Worm (Caenorhabditis elegans): ENCODE measurements around the gene nhr-25.

Gene nhr-25

ce11 chrX:13000837-13001236 lies 7.5 kb upstream of the nhr-25 start:
- TF ChIP-seq C38D4.7 (GFP tag; optimal IDR thresholded peaks at IDR 0.05) (no peak), nhr-11 (tag; optimal IDR thresholded peaks at IDR 0.05) (no peak), nfya-1 (tag; optimal IDR thresholded peaks at IDR 0.05) (no peak), dve-1 (tag; optimal IDR thresholded peaks at IDR 0.05) (no peak), fkh-6 (tag; optimal IDR thresholded peaks at IDR 0.05) (no peak), hlh-6 (tag; optimal IDR thresholded peaks at IDR 0.05) (no peak), hlh-15 (tag; optimal IDR thresholded peaks at IDR 0.05) (no peak), ceh-30 (tag; optimal IDR thresholded peaks at IDR 0.05) (no peak), pag-3 (tag; optimal IDR thresholded peaks at IDR 0.05; ENCODE audit: borderline replicate concordance) (no peak), fkh-10 (GFP tag; optimal IDR thresholded peaks at IDR 0.05) (no peak), ceh-2 (tag; optimal IDR thresholded peaks at IDR 0.05) (no peak), ceh-45 (GFP tag; IDR thresholded peaks at IDR 0.05) (no peak), ets-4 (tag; optimal IDR thresholded peaks at IDR 0.05) (no peak), unc-86 (tag; optimal IDR thresholded peaks at IDR 0.05) (no peak), npax-4 (tag; optimal IDR thresholded peaks at IDR 0.05) (no peak), hlh-30 (tag; optimal IDR thresholded peaks at IDR 0.05; ENCODE audit: insufficient read depth) (no peak), ceh-48 (tag; optimal IDR thresholded peaks at IDR 0.05) (no peak), pros-1 (tag; optimal IDR thresholded peaks at IDR 0.05) (no peak), fax-1 (tag; optimal IDR thresholded peaks at IDR 0.05) (no peak)

ce11 chrX:13002322-13002721 lies 6.0 kb upstream of the nhr-25 start:
- TF ChIP-seq C08G9.2 (tag; optimal IDR thresholded peaks at IDR 0.05) = no peak
- TF ChIP-seq hlh-13 (GFP tag; optimal IDR thresholded peaks at IDR 0.05) = no peak
- no peak for TF ChIP-seq madf-2 (tag; optimal IDR thresholded peaks at IDR 0.05)
- no peak for TF ChIP-seq ceh-45 (GFP tag; IDR thresholded peaks at IDR 0.05)
- TF ChIP-seq pag-3 (tag; optimal IDR thresholded peaks at IDR 0.05; ENCODE audit: borderline replicate concordance) = no peak
- no peak for TF ChIP-seq pros-1 (tag; optimal IDR thresholded peaks at IDR 0.05)
- TF ChIP-seq lim-6 (tag; optimal IDR thresholded peaks at IDR 0.05) = no peak
- TF ChIP-seq ceh-14 (tag; optimal IDR thresholded peaks at IDR 0.05) = no peak
- no peak for TF ChIP-seq pat-9 (tag; optimal IDR thresholded peaks at IDR 0.05)
- TF ChIP-seq K02D7.2 (tag; optimal IDR thresholded peaks at IDR 0.05) = no peak
- no peak for TF ChIP-seq pax-1 (tag; optimal IDR thresholded peaks at IDR 0.05)
- TF ChIP-seq Y22D7AL.16 (tag; optimal IDR thresholded peaks at IDR 0.05) = no peak
- no peak for TF ChIP-seq gmeb-2 (tag; optimal IDR thresholded peaks at IDR 0.05)
- TF ChIP-seq tbx-2 (tag; optimal IDR thresholded peaks at IDR 0.05) = no peak
- no peak for TF ChIP-seq hlh-8 (tag; optimal IDR thresholded peaks at IDR 0.05)
- TF ChIP-seq ceh-9 (tag; optimal IDR thresholded peaks at IDR 0.05) = no peak
- no peak for TF ChIP-seq fkh-10 (GFP tag; optimal IDR thresholded peaks at IDR 0.05)

ce11 chrX:13003092-13003491 lies 5.2 kb upstream of the nhr-25 start:
- TF ChIP-seq ceh-30 (tag; optimal IDR thresholded peaks at IDR 0.05) = no peak
- TF ChIP-seq tbx-2 (tag; optimal IDR thresholded peaks at IDR 0.05) = no peak
- no peak for TF ChIP-seq ceh-9 (tag; optimal IDR thresholded peaks at IDR 0.05)
- TF ChIP-seq syd-9 (tag; optimal IDR thresholded peaks at IDR 0.05) = no peak

DNA sequence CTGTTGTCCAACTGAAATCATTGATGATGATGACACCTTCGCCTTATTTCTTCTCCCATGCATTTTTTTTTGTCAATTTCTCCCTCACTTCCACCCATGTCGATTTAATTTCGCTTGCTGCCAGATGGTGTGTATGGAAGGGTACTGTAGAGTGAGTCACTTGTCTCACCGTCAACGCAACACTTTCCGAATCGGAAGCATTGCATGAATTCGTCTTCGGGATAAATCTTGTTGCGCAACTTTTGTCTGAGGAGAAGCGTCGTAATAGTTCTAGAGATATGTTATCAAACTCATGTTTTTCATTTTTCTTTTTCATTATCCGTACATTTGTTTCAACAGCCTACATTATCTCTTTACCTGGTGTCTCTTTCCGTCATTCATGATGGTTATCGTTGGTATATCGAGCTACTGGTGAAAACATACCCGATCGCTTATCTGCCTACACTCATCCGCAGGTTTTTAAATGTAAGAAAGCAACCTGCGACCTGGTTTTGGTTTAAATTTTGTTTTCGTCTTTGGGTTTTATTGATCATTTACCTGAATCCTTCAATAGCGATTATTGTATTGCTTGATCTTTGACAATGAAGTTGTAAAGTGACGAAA lies 3.7 kb upstream of the nhr-25 start:
- TF ChIP-seq nhr-11 (tag; optimal IDR thresholded peaks at IDR 0.05) (no peak), dve-1 (tag; optimal IDR thresholded peaks at IDR 0.05) (no peak), rnt-1 (tag; optimal IDR thresholded peaks at IDR 0.05) (no peak), tbx-2 (tag; optimal IDR thresholded peaks at IDR 0.05) (no peak), pha-4 (tag; optimal IDR thresholded peaks at IDR 0.05) (no peak), hlh-15 (tag; optimal IDR thresholded peaks at IDR 0.05) (no peak)

- TF ChIP-seq nfya-1 (tag; optimal IDR thresholded peaks at IDR 0.05) (no peak), dmd-4 (tag; optimal IDR thresholded peaks at IDR 0.05; ENCODE audit: borderline replicate concordance) (no peak), pros-1 (tag; optimal IDR thresholded peaks at IDR 0.05) (no peak)
Observed at ce11 chrX:13005730-13006129, 2.6 kb upstream of the nhr-25 start.
